Worm (Caenorhabditis elegans): ENCODE results near the gene jmjd-2.

DNA sequence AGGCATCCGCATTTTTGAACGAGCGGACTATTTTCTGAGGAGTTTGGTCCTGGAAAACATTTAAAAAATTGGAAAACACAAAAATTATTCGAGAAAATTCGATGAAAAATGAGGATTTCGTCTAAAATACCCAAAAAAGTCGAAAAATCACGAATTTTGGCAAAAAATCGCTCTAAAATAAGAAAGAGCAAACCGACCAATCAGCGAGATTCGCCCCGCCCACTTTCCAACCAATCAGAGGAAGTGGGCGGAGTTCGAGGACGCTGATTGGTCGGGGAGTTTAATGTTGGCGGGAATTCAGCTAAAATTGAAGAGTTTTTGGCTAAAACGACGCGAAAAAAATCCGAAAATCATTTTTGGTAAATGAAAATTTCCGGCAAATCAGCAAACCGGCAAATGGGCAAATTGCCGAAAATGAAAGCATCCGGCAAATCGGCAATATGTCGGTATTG is 25.8 kb upstream of the jmjd-2 start, which contains the start of gene Y54G11A.1:
- TF ChIP-seq fkh-10 (GFP tag; optimal IDR thresholded peaks at IDR 0.05) (no peak), nfya-1 (tag; optimal IDR thresholded peaks at IDR 0.05; ENCODE audit: insufficient read depth) (peak; percentile 93), unc-39 (tag; optimal IDR thresholded peaks at IDR 0.05) (no peak), ztf-4 (tag; optimal IDR thresholded peaks at IDR 0.05) (no peak), ama-1 (optimal IDR thresholded peaks at IDR 0.05) (no peak), nhr-76 (tag; optimal IDR thresholded peaks at IDR 0.05) (no peak), eor-1 (tag; optimal IDR thresholded peaks at IDR 0.05) (no peak), pqm-1 (tag; optimal IDR thresholded peaks at IDR 0.05) (no peak), nhr-77 (tag; optimal IDR thresholded peaks at IDR 0.05) (no peak), nhr-11 (tag; optimal IDR thresholded peaks at IDR 0.05) (no peak), R02D3.7 (tag; optimal IDR thresholded peaks at IDR 0.05) (no peak), jun-1 (tag; optimal IDR thresholded peaks at IDR 0.05) (no peak)
